Worm (Caenorhabditis elegans): Measurements from ENCODE around the gene ZK1248.19.
"Not testable (repeated sequence)": the region's sequence is repeated elsewhere in the genome, so short reads cannot be mapped to it uniquely, and the experiment has no call there.

ZK1248.19 gene

ce11 chrII:5816346-5816745, 22.9 kb downstream of the ZK1248.19 start, which contains the start of gene ZK1248.20:
ZK1248.20 (plus strand) TSS chrII:5816646.
- TF ChIP-seq unc-42 (tag; optimal IDR thresholded peaks at IDR 0.05) (no peak), elt-4 (tag; optimal IDR thresholded peaks at IDR 0.05) (no peak), ceh-30 (tag; optimal IDR thresholded peaks at IDR 0.05) (no peak), hlh-8 (tag; optimal IDR thresholded peaks at IDR 0.05) (no peak), K09A11.1 (tag; optimal IDR thresholded peaks at IDR 0.05; ENCODE audit: insufficient read depth) (no peak), hlh-15 (tag; optimal IDR thresholded peaks at IDR 0.05) (no peak), madf-2 (tag; optimal IDR thresholded peaks at IDR 0.05) (no peak), tbx-2 (tag; optimal IDR thresholded peaks at IDR 0.05) (no peak), ref-2 (tag; optimal IDR thresholded peaks at IDR 0.05) (no peak)

DNA sequence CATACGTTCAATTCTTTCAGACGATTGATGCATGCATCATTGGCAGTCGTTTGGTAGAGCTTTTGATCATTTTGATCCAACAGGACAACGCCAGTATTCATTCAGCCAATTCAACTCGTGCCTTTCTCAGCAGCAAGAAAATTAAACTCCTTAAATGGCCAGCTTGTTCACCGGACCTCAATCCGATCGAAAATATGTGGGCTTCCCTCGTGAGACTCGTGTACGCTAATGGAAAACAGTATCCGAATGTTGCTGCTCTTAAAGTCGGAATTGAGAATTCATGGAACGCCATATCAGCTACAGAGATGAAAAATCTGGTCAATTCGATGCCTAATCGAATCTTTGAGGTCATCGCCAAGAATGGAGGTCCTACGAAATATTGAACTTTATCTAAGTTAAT, 23.8 kb downstream of the ZK1248.19 start, which contains the start of gene wago-5:
wago-5 (minus strand) TSS at position 101 of the 400 bp plus-strand sequence.
- TF ChIP-seq fkh-10 (GFP tag; optimal IDR thresholded peaks at IDR 0.05); hlh-8 (tag; optimal IDR thresholded peaks at IDR 0.05); pqm-1 (tag; optimal IDR thresholded peaks at IDR 0.05): not testable (repeated sequence)

- TF ChIP-seq sox-4 (tag; optimal IDR thresholded peaks at IDR 0.05) (no peak), hlh-8 (tag; optimal IDR thresholded peaks at IDR 0.05) (no peak)
These were observed 29.0 kb downstream of the ZK1248.19 start, which contains the start of the genes msp-64 and ZK1248.5 for ce11 chrII:5810230-5810629. msp-64 (minus strand) TSS chrII:5810330. ZK1248.5 (plus strand) TSS chrII:5810514.

DNA sequence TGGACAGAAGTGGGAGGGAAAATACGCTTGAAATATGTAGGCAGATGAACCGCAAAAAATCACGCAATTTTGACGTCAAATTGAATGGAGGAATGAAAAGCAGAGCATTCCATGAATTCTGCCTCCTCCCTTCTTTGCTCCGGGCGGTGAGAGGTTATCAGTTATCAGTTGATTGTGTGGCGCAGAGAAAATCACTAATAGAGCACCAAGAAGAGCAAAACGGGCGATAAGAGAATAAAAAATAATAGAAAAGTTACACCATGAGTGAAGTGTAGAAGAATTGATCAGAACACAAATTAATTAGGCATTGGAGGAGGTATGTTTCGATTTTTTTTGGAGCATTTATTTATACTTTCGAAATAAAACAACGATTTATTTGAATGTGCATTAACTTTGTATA, 32.7 kb downstream of the ZK1248.19 start:
- no peak for TF ChIP-seq tbx-2 (tag; optimal IDR thresholded peaks at IDR 0.05)

- TF ChIP-seq tbx-7 (tag; optimal IDR thresholded peaks at IDR 0.05), result no peak
- no peak for TF ChIP-seq ref-2 (tag; optimal IDR thresholded peaks at IDR 0.05)
- no peak for TF ChIP-seq ceh-31 (tag; optimal IDR thresholded peaks at IDR 0.05)
- no peak for TF ChIP-seq ztf-16 (tag; optimal IDR thresholded peaks at IDR 0.05)
- no peak for TF ChIP-seq nhr-11 (tag; optimal IDR thresholded peaks at IDR 0.05)
- no peak for TF ChIP-seq rnt-1 (tag; optimal IDR thresholded peaks at IDR 0.05)
These were observed 33.9 kb downstream of the ZK1248.19 start, which contains the start of gene K05F1.10 for ce11 chrII:5805303-5805702. K05F1.10 (minus strand) TSS chrII:5805473.

DNA sequence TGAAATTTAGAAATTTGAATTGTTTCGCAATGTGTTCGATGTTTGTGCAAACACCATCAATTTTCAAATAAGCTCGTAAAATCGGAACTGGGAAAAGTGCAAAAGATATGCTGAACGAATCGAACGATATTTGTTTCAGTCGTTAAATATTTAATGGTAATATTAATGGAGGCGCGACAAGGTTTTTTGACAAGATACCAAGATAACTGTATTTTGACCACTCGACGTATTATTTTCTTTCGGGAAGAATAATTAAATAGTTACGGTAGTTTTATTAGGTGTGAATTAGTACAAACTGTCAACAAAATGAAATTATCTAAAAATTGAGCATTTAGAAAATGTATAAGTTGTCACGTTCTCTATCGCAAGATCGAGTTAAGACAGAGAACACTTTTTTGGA, 34.9 kb downstream of the ZK1248.19 start:
- TF ChIP-seq hlh-30 (tag; optimal IDR thresholded peaks at IDR 0.05; ENCODE audit: insufficient read depth) (no peak), hlh-8 (tag; optimal IDR thresholded peaks at IDR 0.05) (no peak), tbx-7 (tag; optimal IDR thresholded peaks at IDR 0.05) (no peak), ref-2 (tag; optimal IDR thresholded peaks at IDR 0.05) (no peak), tbx-2 (tag; optimal IDR thresholded peaks at IDR 0.05) (no peak), ceh-45 (GFP tag; IDR thresholded peaks at IDR 0.05) (no peak), rnt-1 (tag; optimal IDR thresholded peaks at IDR 0.05) (no peak), nhr-11 (tag; optimal IDR thresholded peaks at IDR 0.05) (no peak), ztf-16 (tag; optimal IDR thresholded peaks at IDR 0.05) (no peak), fax-1 (tag; optimal IDR thresholded peaks at IDR 0.05) (no peak), unc-3 (GFP tag; conservative IDR thresholded peaks at IDR 0.05) (no peak), unc-3 (tag; optimal IDR thresholded peaks at IDR 0.05) (no peak), hlh-6 (tag; optimal IDR thresholded peaks at IDR 0.05) (no peak)

DNA sequence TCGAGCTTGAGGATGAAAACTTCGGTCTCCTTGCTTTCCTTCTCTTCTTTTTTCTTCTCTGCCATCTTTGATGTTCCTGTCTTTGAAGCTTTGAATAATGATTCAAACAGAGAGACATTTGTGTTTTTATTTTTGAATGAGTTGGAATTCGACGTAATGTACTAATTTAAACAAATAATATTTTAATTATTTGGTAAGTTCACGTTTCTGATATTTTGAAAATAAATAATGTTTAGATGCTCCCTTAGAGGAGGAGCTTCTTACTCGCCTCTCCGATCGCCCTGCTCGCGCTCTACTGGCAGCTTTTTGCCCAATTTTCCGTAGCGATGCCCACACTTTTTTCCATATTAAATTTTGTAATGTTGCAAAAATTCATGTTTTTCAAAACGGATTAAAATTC, 38.1 kb downstream of the ZK1248.19 start, which contains the start of the genes K05F1.9 and K05F1.1:
K05F1.9 (minus strand) TSS at position 101 of the 400 bp plus-strand sequence.
K05F1.1 (plus strand) TSS at position 308 of the 400 bp plus-strand sequence.
- TF ChIP-seq ceh-30 (tag; optimal IDR thresholded peaks at IDR 0.05), result no peak
- TF ChIP-seq che-1 (tag; optimal IDR thresholded peaks at IDR 0.05), result no peak
- no peak for TF ChIP-seq hlh-13 (GFP tag; optimal IDR thresholded peaks at IDR 0.05)
- no peak for TF ChIP-seq pag-3 (tag; optimal IDR thresholded peaks at IDR 0.05; ENCODE audit: borderline replicate concordance)
- no peak for TF ChIP-seq ahr-1 (tag; optimal IDR thresholded peaks at IDR 0.05)
- TF ChIP-seq ttx-3 (tag; optimal IDR thresholded peaks at IDR 0.05), result no peak
- no peak for TF ChIP-seq ceh-48 (tag; optimal IDR thresholded peaks at IDR 0.05)
- TF ChIP-seq pros-1 (tag; optimal IDR thresholded peaks at IDR 0.05), result no peak
- TF ChIP-seq sdc-2 (tag; optimal IDR thresholded peaks at IDR 0.05), result no peak
- no peak for TF ChIP-seq nhr-232 (tag; optimal IDR thresholded peaks at IDR 0.05)

Measured in whole organism, late embryonic.